Fruit fly (Drosophila melanogaster) whole organism, prepupa: Measurements from ENCODE around the gene Caper.

ENCODE experiments used
- Blimp-1 ChIP-seq: fragments of 200-800 bp; sonication (Bioruptor generic); optimal IDR thresholded peaks from 3 replicates; lab custom pipeline; 2017; ENCODE audit warnings: missing biosample characterization, missing genetic modification characterization, mild to moderate bottlenecking, moderate library complexity, missing genetic modification reagents
- CG10631 ChIP-seq: fragments of 200-800 bp; sonication (Bioruptor generic); optimal IDR thresholded peaks from 2 replicates; lab custom pipeline; 2016; ENCODE audit warnings: missing biosample characterization, missing genetic modification characterization
- CG10669 ChIP-seq: fragments of 200-800 bp; sonication (Bioruptor generic); optimal IDR thresholded peaks from 3 replicates; lab custom pipeline; 2018; ENCODE audit warnings: missing biosample characterization, mild to moderate bottlenecking, missing genetic modification characterization, moderate library complexity
- CG11902 ChIP-seq: fragments of 200-800 bp; sonication (Bioruptor generic); optimal IDR thresholded peaks from 3 replicates; lab custom pipeline; 2016; ENCODE audit warnings: missing biosample characterization, missing genetic modification characterization
- CG16779 ChIP-seq: fragments of 200-800 bp; sonication (Bioruptor generic); optimal IDR thresholded peaks from 3 replicates; lab custom pipeline; 2017; ENCODE audit warnings: missing biosample characterization, mild to moderate bottlenecking, missing genetic modification characterization
- CG3032 ChIP-seq: fragments of 200-800 bp; optimal IDR thresholded peaks from 2 replicates; lab custom pipeline; 2019; ENCODE audit warnings: missing biosample characterization, mild to moderate bottlenecking, missing genetic modification characterization, moderate library complexity
- CG31627 ChIP-seq: fragments of 200-800 bp; sonication (Bioruptor generic); optimal IDR thresholded peaks from 3 replicates; lab custom pipeline; 2016; ENCODE audit warnings: missing biosample characterization, missing genetic modification characterization
- CG4318 ChIP-seq: fragments of 200-800 bp; sonication (Bioruptor generic); optimal IDR thresholded peaks from 3 replicates; lab custom pipeline; 2017; ENCODE audit warnings: missing biosample characterization, mild to moderate bottlenecking, missing genetic modification characterization
- CG6276 ChIP-seq: fragments of 200-800 bp; sonication (Bioruptor generic); optimal IDR thresholded peaks from 2 replicates; lab custom pipeline; 2017; ENCODE audit warnings: missing biosample characterization, mild to moderate bottlenecking, missing genetic modification characterization
- CG6792 ChIP-seq: fragments of 200-800 bp; sonication (Bioruptor generic); optimal IDR thresholded peaks from 3 replicates; lab custom pipeline; 2016; ENCODE audit warnings: missing biosample characterization, missing genetic modification characterization
- CG6854 ChIP-seq: fragments of 200-800 bp; sonication (Bioruptor generic); optimal IDR thresholded peaks from 2 replicates; lab custom pipeline; 2017; ENCODE audit warnings: missing biosample characterization, mild to moderate bottlenecking, missing genetic modification characterization
- CG7368 ChIP-seq: fragments of 200-800 bp; sonication (Bioruptor generic); optimal IDR thresholded peaks from 3 replicates; lab custom pipeline; 2016; ENCODE audit warnings: missing biosample characterization, missing genetic modification characterization
- CG8632 ChIP-seq: fragments of 200-800 bp; sonication (Bioruptor generic); optimal IDR thresholded peaks from 3 replicates; lab custom pipeline; 2016; ENCODE audit warnings: missing biosample characterization, missing genetic modification characterization
- Eip75B ChIP-seq: fragments of 200-800 bp; sonication (Bioruptor generic); optimal IDR thresholded peaks from 3 replicates; lab custom pipeline; 2016; ENCODE audit warnings: missing biosample characterization, missing genetic modification characterization
- Eip78C ChIP-seq: fragments of 200-800 bp; sonication (Bioruptor generic); peaks from one replicate; lab custom pipeline; 2016; ENCODE audit warnings: missing biosample characterization, missing genetic modification characterization
- Eip93F ChIP-seq: fragments of 200-800 bp; sonication (Bioruptor generic); optimal IDR thresholded peaks from 2 replicates; lab custom pipeline; 2016; ENCODE audit warnings: missing biosample characterization, mild to moderate bottlenecking, missing genetic modification characterization
- Ets21C ChIP-seq: fragments of 200-800 bp; sonication (Bioruptor generic); optimal IDR thresholded peaks from 3 replicates; lab custom pipeline; 2016; ENCODE audit warnings: missing biosample characterization, missing genetic modification characterization
- Hr39 ChIP-seq: fragments of 200-800 bp; sonication (Bioruptor generic); optimal IDR thresholded peaks from 2 replicates; lab custom pipeline; 2016; ENCODE audit warnings: missing biosample characterization, missing genetic modification characterization
- Hr4 ChIP-seq: fragments of 200-800 bp; sonication (Bioruptor generic); optimal IDR thresholded peaks from 3 replicates; lab custom pipeline; 2016; ENCODE audit warnings: missing biosample characterization, missing genetic modification characterization
- Lpt ChIP-seq: fragments of 200-800 bp; sonication (Bioruptor generic); optimal IDR thresholded peaks from 3 replicates; lab custom pipeline; 2016; ENCODE audit warnings: missing biosample characterization, missing genetic modification characterization
- Met ChIP-seq: fragments of 200-800 bp; sonication (Bioruptor generic); optimal IDR thresholded peaks from 3 replicates; lab custom pipeline; 2016; ENCODE audit warnings: missing biosample characterization, missing genetic modification characterization
- OdsH ChIP-seq: fragments of 200-800 bp; sonication (Bioruptor generic); optimal IDR thresholded peaks from 3 replicates; lab custom pipeline; 2016; ENCODE audit warnings: missing biosample characterization, missing genetic modification characterization
- Smox ChIP-seq: fragments of 200-800 bp; sonication (Bioruptor generic); optimal IDR thresholded peaks from 3 replicates; lab custom pipeline; 2016; ENCODE audit warnings: missing biosample characterization, missing genetic modification characterization
- Sox102F ChIP-seq: fragments of 200-800 bp; sonication (Bioruptor generic); optimal IDR thresholded peaks from 2 replicates; lab custom pipeline; 2016; ENCODE audit warnings: missing biosample characterization, mild to moderate bottlenecking, missing genetic modification characterization
- Sox14 ChIP-seq: fragments of 200-800 bp; sonication (Bioruptor generic); optimal IDR thresholded peaks from 3 replicates; lab custom pipeline; 2016; ENCODE audit warnings: missing biosample characterization, missing genetic modification characterization
- Sox15 ChIP-seq: fragments of 200-800 bp; sonication (Bioruptor generic); optimal IDR thresholded peaks from 3 replicates; lab custom pipeline; 2016; ENCODE audit warnings: missing biosample characterization, missing genetic modification characterization
- cyc ChIP-seq: fragments of 200-800 bp; sonication (Bioruptor generic); optimal IDR thresholded peaks from 3 replicates; lab custom pipeline; 2016; ENCODE audit warnings: missing biosample characterization, missing genetic modification characterization
- dac ChIP-seq: fragments of 200-800 bp; sonication (Bioruptor generic); optimal IDR thresholded peaks from 2 replicates; lab custom pipeline; 2017; ENCODE audit warnings: missing biosample characterization, mild to moderate bottlenecking, missing genetic modification characterization
- dsx ChIP-seq: fragments of 200-800 bp; optimal IDR thresholded peaks from 3 replicates; lab custom pipeline; 2019; ENCODE audit warnings: missing biosample characterization, mild to moderate bottlenecking, missing genetic modification characterization, moderate library complexity; ENCODE audit not compliant: poor library complexity, severe bottlenecking
- eg ChIP-seq: fragments of 200-800 bp; sonication (Bioruptor generic); IDR thresholded peaks from 3 replicates; pipeline ENCODE4 v1.3.6; 2022; ENCODE audit warnings: missing biosample characterization, missing genetic modification characterization
- esn ChIP-seq: fragments of 200-800 bp; sonication (Bioruptor generic); optimal IDR thresholded peaks from 2 replicates; lab custom pipeline; 2016; ENCODE audit warnings: missing biosample characterization, mild to moderate bottlenecking, missing genetic modification characterization, moderate library complexity
- fd59A ChIP-seq: fragments of 200-800 bp; sonication (Bioruptor generic); optimal IDR thresholded peaks from 2 replicates; lab custom pipeline; 2017; ENCODE audit warnings: missing biosample characterization, mild to moderate bottlenecking, missing genetic modification characterization, missing genetic modification reagents
- fd85E ChIP-seq: fragments of 200-800 bp; sonication (Bioruptor generic); optimal IDR thresholded peaks from 3 replicates; lab custom pipeline; 2016; ENCODE audit warnings: missing biosample characterization, missing genetic modification characterization
- fkh ChIP-seq: fragments of 200-800 bp; sonication (Bioruptor generic); optimal IDR thresholded peaks from 3 replicates; lab custom pipeline; 2017; ENCODE audit warnings: missing biosample characterization, mild to moderate bottlenecking, missing genetic modification characterization, moderate library complexity
- net ChIP-seq: fragments of 200-800 bp; sonication (Bioruptor generic); optimal IDR thresholded peaks from 3 replicates; lab custom pipeline; 2016; ENCODE audit warnings: missing biosample characterization, missing genetic modification characterization
- pdm3 ChIP-seq: fragments of 200-800 bp; sonication (Bioruptor generic); optimal IDR thresholded peaks from 3 replicates; lab custom pipeline; 2016; ENCODE audit warnings: missing biosample characterization, missing genetic modification characterization
- salr ChIP-seq, 2 experiments: fragments of 200-800 bp; sonication (Bioruptor generic); optimal IDR thresholded peaks; 3 replicates each; lab custom pipeline; 2016 to 2018; ENCODE audit warnings: missing biosample characterization in 2 of 2, missing genetic modification characterization in 2 of 2, mild to moderate bottlenecking in 1 of 2
- ss ChIP-seq, 2 experiments: fragments of 200-800 bp; sonication (Bioruptor generic); optimal IDR thresholded peaks; 2 replicates in 1 of 2; 3 replicates in 1 of 2; lab custom pipeline; 2017 to 2018; ENCODE audit warnings: mild to moderate bottlenecking in 2 of 2, missing biosample characterization in 2 of 2, missing genetic modification characterization in 2 of 2, moderate library complexity in 1 of 2
- topi ChIP-seq: fragments of 200-800 bp; sonication (Bioruptor generic); optimal IDR thresholded peaks from 3 replicates; lab custom pipeline; 2016; ENCODE audit warnings: missing biosample characterization, missing genetic modification characterization

Gene Caper

dm6 chr2L:7026988-7027908 lies 5.3 kb upstream of the Caper start, which contains the start of the genes CG31908 and MME1 (continued):
- peak; percentile 5 for TF ChIP-seq CG3032 (tag; lab: Kevin White, UChicago)
- TF ChIP-seq CG11902 (GFP tag; lab: Kevin White, UChicago): no peak
- TF ChIP-seq Eip93F: no peak
- TF ChIP-seq Sox102F (GFP tag; lab: Kevin White, UChicago): no peak
- TF ChIP-seq dac (GFP tag; lab: Kevin White, UChicago): no peak
- peak; percentile 36 for TF ChIP-seq CG31627 (GFP tag; lab: Kevin White, UChicago)
- TF ChIP-seq CG16779 (tag; lab: Kevin White, UChicago): no peak
- no peak for TF ChIP-seq fkh
- no peak for TF ChIP-seq CG4318

dm6 chr2L:7028440-7028839 lies 4.1 kb upstream of the Caper start:
- TF ChIP-seq CG6854: peak; percentile 1
- TF ChIP-seq Hr39 (GFP tag; lab: Kevin White, UChicago): no peak
- TF ChIP-seq OdsH (GFP tag; lab: Kevin White, UChicago): no peak
- no peak for TF ChIP-seq CG11902 (GFP tag; lab: Kevin White, UChicago)
- TF ChIP-seq, all 60 proteins: peak for 1

dm6 chr2L:7028990-7029389 lies 3.5 kb upstream of the Caper start:
- TF ChIP-seq Lpt (GFP tag; lab: Kevin White, UChicago) (no peak), ss (GFP tag; optimal IDR thresholded peaks at IDR 0.05; lab: Kevin White, UChicago) (no peak), Ets21C (GFP tag; lab: Kevin White, UChicago) (no peak), Blimp-1 (GFP tag; lab: Kevin White, UChicago) (no peak), fd59A (GFP tag; lab: Kevin White, UChicago) (no peak), CG8632 (no peak), Eip93F (no peak), CG10631 (GFP tag; lab: Kevin White, UChicago) (no peak), net (GFP tag; lab: Kevin White, UChicago) (no peak), dsx (GFP tag; lab: Kevin White, UChicago) (no peak), fkh (no peak), topi (GFP tag; lab: Kevin White, UChicago) (no peak), pdm3 (GFP tag; lab: Kevin White, UChicago) (no peak), CG31627 (GFP tag; lab: Kevin White, UChicago) (no peak), CG6792 (GFP tag; lab: Kevin White, UChicago) (no peak), Smox (GFP tag; lab: Kevin White, UChicago) (no peak), Hr4 (no peak)

- TF ChIP-seq fkh: peak; percentile 83
- TF ChIP-seq OdsH (GFP tag; lab: Kevin White, UChicago): peak; percentile 51
- peak; percentile 28 for TF ChIP-seq Eip93F
- TF ChIP-seq CG16779 (tag; lab: Kevin White, UChicago): no peak
- no peak for TF ChIP-seq CG11902 (GFP tag; lab: Kevin White, UChicago)
- TF ChIP-seq CG10631 (GFP tag; lab: Kevin White, UChicago): peak; percentile 21
- TF ChIP-seq Lpt (GFP tag; lab: Kevin White, UChicago): peak; percentile 49
- peak; percentile 12 for TF ChIP-seq fd59A (GFP tag; lab: Kevin White, UChicago)
- TF ChIP-seq Eip75B (GFP tag; lab: Kevin White, UChicago): peak; percentile 57
- no peak for TF ChIP-seq Smox (GFP tag; lab: Kevin White, UChicago)
- peak; percentile 60 for TF ChIP-seq Met
- TF ChIP-seq CG10669 (GFP tag; lab: Kevin White, UChicago): peak; percentile 57
- peak; percentile 80 for TF ChIP-seq Eip78C
- TF ChIP-seq Sox102F (GFP tag; lab: Kevin White, UChicago): no peak
- peak; percentile 55 for TF ChIP-seq cyc
- TF ChIP-seq dac (GFP tag; lab: Kevin White, UChicago): peak; percentile 23
- peak; percentile 73 for TF ChIP-seq Sox14 (GFP tag; lab: Kevin White, UChicago)
- TF ChIP-seq CG3032 (tag; lab: Kevin White, UChicago): peak; percentile 37
- no peak for TF ChIP-seq CG4318
- peak; percentile 48 for TF ChIP-seq CG7368 (GFP tag; lab: Kevin White, UChicago)
- TF ChIP-seq Blimp-1 (GFP tag; lab: Kevin White, UChicago): no peak
- peak; percentile 36 to 67 for TF ChIP-seq ss (GFP tag; optimal IDR thresholded peaks at IDR 0.05; lab: Kevin White, UChicago)
- no peak; the same call in 1 of the 3 replicates for TF ChIP-seq eg (GFP tag; lab: Robert Waterston, UW)
- peak in 1 of 2 experiments; percentile 38 for TF ChIP-seq salr (GFP tag; optimal IDR thresholded peaks at IDR 0.05; lab: Kevin White, UChicago)
- peak; percentile 56 for TF ChIP-seq esn
- peak; percentile 62 for TF ChIP-seq CG31627 (GFP tag; lab: Kevin White, UChicago)
- no peak for TF ChIP-seq CG6854
- peak; percentile 78 for TF ChIP-seq CG6276 (GFP tag; lab: Kevin White, UChicago)
- no peak for TF ChIP-seq fd85E (GFP tag; lab: Kevin White, UChicago)
- TF ChIP-seq Sox15 (GFP tag; lab: Kevin White, UChicago): no peak
These were observed 667 bp downstream of the Caper start for dm6 chr2L:7033100-7033675.
